Worm (Caenorhabditis elegans) whole organism, young adult: Measurements from ENCODE around the gene H03G16.1.
A peak's percentile ranks its signal among the peaks of the same experiment; 100 is the strongest.

Experiments
- C06A6.2 ChIP-seq: fragments of 200-800 bp; sonication (Bioruptor generic); conservative IDR thresholded peaks from 2 replicates; pipeline ENCODE4 v1.3.6; 2022; ENCODE audit warnings: missing genetic modification characterization, missing compliant biosample characterization
- C17E4.6 ChIP-seq: fragments of 200-800 bp; sonication (Bioruptor generic); IDR thresholded peaks from 2 replicates; pipeline ENCODE4 v1.3.6; 2022; ENCODE audit warnings: missing genetic modification reagents, missing genetic modification characterization, missing compliant biosample characterization
- D2030.7 ChIP-seq: fragments of 200-800 bp; sonication (Bioruptor generic); IDR thresholded peaks from 2 replicates; pipeline ENCODE4 v1.3.6; 2022; ENCODE audit warnings: missing genetic modification reagents, missing genetic modification characterization, missing compliant biosample characterization
- F57A8.1 ChIP-seq: fragments of 200-800 bp; sonication (Bioruptor generic); optimal IDR thresholded peaks from 2 replicates; lab custom pipeline; 2018; ENCODE audit warnings: mild to moderate bottlenecking, missing genetic modification characterization, moderate library complexity, missing compliant biosample characterization
- Y56A3A.18 ChIP-seq: fragments of 200-800 bp; sonication (Bioruptor generic); IDR thresholded peaks from 2 replicates; pipeline ENCODE4 v1.3.6; 2022; ENCODE audit warnings: missing genetic modification reagents, missing genetic modification characterization, missing compliant biosample characterization
- Y79H2A.3 ChIP-seq: fragments of 200-800 bp; sonication (Bioruptor generic); conservative IDR thresholded peaks from 2 replicates; pipeline ENCODE4 v1.3.6; 2022; ENCODE audit warnings: missing genetic modification reagents, missing genetic modification characterization, missing compliant biosample characterization
- Y95B8A.8 ChIP-seq: fragments of 200-800 bp; sonication (Bioruptor generic); IDR thresholded peaks from 2 replicates; pipeline ENCODE4 v1.3.6; 2022; ENCODE audit warnings: missing genetic modification reagents, missing genetic modification characterization, missing compliant biosample characterization
- ama-1 ChIP-seq, 3 experiments: fragments of 150-350 bp in 1 of 3; sonication (generic microtip) in 2 of 3; optimal IDR thresholded peaks; 2 replicates each; lab custom pipeline; 2014 to 2018; ENCODE audit warnings: missing biosample characterization in 2 of 3, missing genetic modification characterization in 2 of 3, missing genetic modification reagents in 2 of 3
- atf-7 ChIP-seq: sonication (generic microtip); optimal IDR thresholded peaks from 2 replicates; lab custom pipeline; 2017; ENCODE audit warnings: mild to moderate bottlenecking, missing genetic modification characterization, missing compliant biosample characterization
- dox-1 ChIP-seq: fragments of 200-800 bp; sonication (Bioruptor generic); IDR thresholded peaks from 2 replicates; pipeline ENCODE4 v1.3.6; 2022; ENCODE audit warnings: missing genetic modification reagents, missing genetic modification characterization, missing compliant biosample characterization
- dpl-1 ChIP-seq: fragments of 150-350 bp; optimal IDR thresholded peaks from 2 replicates; lab custom pipeline; 2014; ENCODE audit warnings: missing biosample characterization, missing genetic modification reagents, missing genetic modification characterization
- fkh-3 ChIP-seq: sonication (generic microtip); optimal IDR thresholded peaks from 2 replicates; lab custom pipeline; 2016; ENCODE audit warnings: mild to moderate bottlenecking, missing genetic modification characterization, missing compliant biosample characterization
- gei-17 ChIP-seq: fragments of 200-800 bp; sonication (Bioruptor generic); optimal IDR thresholded peaks from 2 replicates; lab custom pipeline; 2018; ENCODE audit warnings: mild to moderate bottlenecking, missing genetic modification characterization, missing compliant biosample characterization
- hmg-1.2 ChIP-seq: fragments of 200-800 bp; sonication (Bioruptor generic); IDR thresholded peaks from 2 replicates; pipeline ENCODE4 v1.3.6; 2022; ENCODE audit warnings: missing genetic modification reagents, missing genetic modification characterization, missing compliant biosample characterization
- hmg-20 ChIP-seq: fragments of 200-800 bp; sonication (Bioruptor generic); IDR thresholded peaks from 2 replicates; pipeline ENCODE4 v1.3.6; 2022; ENCODE audit warnings: missing genetic modification reagents, missing genetic modification characterization, missing compliant biosample characterization
- hrde-1 ChIP-seq: sonication (generic microtip); optimal IDR thresholded peaks from 2 replicates; lab custom pipeline; 2016; ENCODE audit warnings: missing genetic modification characterization, mild to moderate bottlenecking, missing compliant biosample characterization, moderate library complexity, missing genotype, missing genetic modification reagents, borderline replicate concordance
- lag-1 ChIP-seq: fragments of 200-800 bp; sonication (Bioruptor generic); IDR thresholded peaks from 2 replicates; pipeline ENCODE4 v1.3.6; 2022; ENCODE audit warnings: missing genetic modification reagents, missing genetic modification characterization, missing compliant biosample characterization
- lsl-1 ChIP-seq: fragments of 200-800 bp; sonication (Bioruptor generic); optimal IDR thresholded peaks from 2 replicates; lab custom pipeline; 2018; ENCODE audit warnings: mild to moderate bottlenecking, missing genetic modification characterization, moderate library complexity, missing compliant biosample characterization
- madf-6 ChIP-seq: fragments of 200-800 bp; sonication (Bioruptor generic); IDR thresholded peaks from 2 replicates; pipeline ENCODE4 v1.3.6; 2022; ENCODE audit warnings: missing genetic modification reagents, missing genetic modification characterization, missing compliant biosample characterization
- mel-28 ChIP-seq: sonication (generic microtip); optimal IDR thresholded peaks from 2 replicates; lab custom pipeline; 2016; ENCODE audit warnings: borderline replicate concordance, mild to moderate bottlenecking, missing genetic modification characterization, missing compliant biosample characterization
- nfya-2 ChIP-seq: fragments of 200-800 bp; sonication (Bioruptor generic); IDR thresholded peaks from 2 replicates; pipeline ENCODE4 v1.3.6; 2022; ENCODE audit warnings: missing genetic modification reagents, missing genetic modification characterization, missing compliant biosample characterization
- nfyb-1 ChIP-seq: fragments of 200-800 bp; sonication (Bioruptor generic); IDR thresholded peaks from 2 replicates; pipeline ENCODE4 v1.3.6; 2022; ENCODE audit warnings: missing genetic modification reagents, missing genetic modification characterization, missing compliant biosample characterization
- pbrm-1 ChIP-seq: fragments of 200-800 bp; sonication (Bioruptor generic); IDR thresholded peaks from 2 replicates; pipeline ENCODE4 v1.3.6; 2022; ENCODE audit warnings: missing genetic modification reagents, missing genetic modification characterization, missing compliant biosample characterization
- rec-8 ChIP-seq, 2 experiments: sonication (generic microtip); optimal IDR thresholded peaks; 2 replicates each; lab custom pipeline; 2016; ENCODE audit warnings: mild to moderate bottlenecking in 2 of 2, missing genetic modification characterization in 2 of 2, missing genetic modification reagents in 2 of 2, missing genotype in 2 of 2, missing biosample characterization in 1 of 2, missing compliant biosample characterization in 1 of 2, moderate library complexity in 1 of 2
- sea-2 ChIP-seq: fragments of 200-800 bp; sonication (Bioruptor generic); IDR thresholded peaks from 2 replicates; pipeline ENCODE4 v1.3.6; 2022; ENCODE audit warnings: missing genetic modification characterization, missing compliant biosample characterization
- snpc-1.1 ChIP-seq: sonication (generic microtip); optimal IDR thresholded peaks from 2 replicates; lab custom pipeline; 2017; ENCODE audit warnings: missing genetic modification characterization, mild to moderate bottlenecking, missing compliant biosample characterization, antibody characterized with exemption, moderate library complexity, missing genotype, missing genetic modification reagents; ENCODE audit not compliant: insufficient read depth
- snpc-3.4 ChIP-seq: sonication (generic microtip); optimal IDR thresholded peaks from 2 replicates; lab custom pipeline; 2017; ENCODE audit warnings: missing genetic modification characterization, mild to moderate bottlenecking, missing compliant biosample characterization, antibody characterized with exemption, moderate library complexity, missing genotype, missing genetic modification reagents
- snpc-4 ChIP-seq, 5 experiments: fragments of 150-350 bp in 1 of 5; sonication (generic microtip) in 4 of 5; optimal IDR thresholded peaks; 2 replicates each; lab custom pipeline; 2014 to 2018; ENCODE audit warnings: missing genetic modification characterization in 5 of 5, missing biosample characterization in 3 of 5, antibody characterized with exemption in 2 of 5, mild to moderate bottlenecking in 2 of 5, missing compliant biosample characterization in 2 of 5, missing genotype in 2 of 5, moderate library complexity in 2 of 5, missing genetic modification reagents in 1 of 5
- xnd-1 ChIP-seq: sonication (generic microtip); optimal IDR thresholded peaks from 2 replicates; lab custom pipeline; 2016; ENCODE audit warnings: missing genotype, missing genetic modification reagents, missing genetic modification characterization, missing compliant biosample characterization
- zim-3 ChIP-seq: sonication (generic microtip); optimal IDR thresholded peaks from 2 replicates; lab custom pipeline; 2017; ENCODE audit warnings: mild to moderate bottlenecking, missing genetic modification characterization, moderate library complexity, missing compliant biosample characterization
- ztf-18 ChIP-seq: sonication (generic microtip); optimal IDR thresholded peaks from 2 replicates; lab custom pipeline; 2016; ENCODE audit warnings: missing genotype, mild to moderate bottlenecking, missing genetic modification characterization, missing compliant biosample characterization
- ztf-22 ChIP-seq: fragments of 200-800 bp; sonication (Bioruptor generic); optimal IDR thresholded peaks from 2 replicates; lab custom pipeline; 2018; ENCODE audit warnings: mild to moderate bottlenecking, missing genetic modification characterization, moderate library complexity, missing compliant biosample characterization
- ztf-25 ChIP-seq: fragments of 200-800 bp; sonication (Bioruptor generic); IDR thresholded peaks from 2 replicates; pipeline ENCODE4 v1.3.6; 2022; ENCODE audit warnings: missing genetic modification reagents, missing genetic modification characterization, missing compliant biosample characterization
- ztf-26 ChIP-seq: sonication (generic microtip); optimal IDR thresholded peaks from 2 replicates; lab custom pipeline; 2017; ENCODE audit warnings: missing genetic modification characterization, missing compliant biosample characterization
- ztf-6 ChIP-seq: fragments of 200-800 bp; sonication (Bioruptor generic); IDR thresholded peaks from 2 replicates; pipeline ENCODE4 v1.3.6; 2022; ENCODE audit warnings: missing genetic modification reagents, missing genetic modification characterization, missing compliant biosample characterization

The H03G16.1 gene

DNA sequence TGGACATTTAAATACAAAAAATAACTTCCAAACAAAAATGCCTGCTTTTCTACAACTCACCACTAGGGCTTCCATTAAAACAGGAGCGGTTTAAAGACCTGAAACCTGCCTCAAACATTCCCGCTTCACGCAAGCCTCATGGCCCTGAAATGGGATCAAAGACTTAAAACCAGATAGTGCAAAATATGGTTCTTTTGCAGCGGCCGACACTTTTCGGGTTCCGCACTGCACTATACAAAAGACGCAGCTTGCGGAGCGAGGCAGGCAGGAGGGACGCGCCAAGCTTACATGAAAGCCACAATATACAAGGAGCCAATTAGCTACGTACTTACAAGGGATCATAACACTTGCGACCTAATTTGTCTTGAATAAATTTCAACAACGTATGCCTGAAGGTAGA lies 19.8 kb downstream of the H03G16.1 start:
- no peak for TF ChIP-seq ztf-6 (GFP tag; lab: Robert Waterston, UW)
- TF ChIP-seq hmg-1.2 (GFP tag; lab: Robert Waterston, UW) = peak; percentile 35; the same call in 1 of the 2 replicates
- no peak for TF ChIP-seq lag-1 (GFP tag; lab: Robert Waterston, UW)
- no peak for TF ChIP-seq C06A6.2 (GFP tag; lab: Robert Waterston, UW)
- no peak for TF ChIP-seq F57A8.1 (GFP tag; lab: Kevin White, UChicago)
- TF ChIP-seq snpc-1.1 = peak; percentile 22
- no peak for TF ChIP-seq Y79H2A.3 (GFP tag; lab: Robert Waterston, UW)
- no peak for TF ChIP-seq D2030.7
- peak; percentile 29 for TF ChIP-seq snpc-4 (GFP tag; optimal IDR thresholded peaks at IDR 0.05; lab: Kevin White, UChicago)
- TF ChIP-seq snpc-4 (tag; optimal IDR thresholded peaks at IDR 0.05; lab: Kevin White, UChicago) = peak in 2 of 4 experiments; percentile 88 to 91

ce11 chrX:15075170-15075569 lies 21.5 kb downstream of the H03G16.1 start:
- TF ChIP-seq rec-8 (tag; optimal IDR thresholded peaks at IDR 0.05; lab: Kevin White, UChicago) (no peak), Y95B8A.8 (GFP tag; lab: Robert Waterston, UW) (0 out of 2 replicates have a peak, but pooled peaks have one; percentile 7), ztf-18 (tag; lab: Kevin White, UChicago) (no peak), dpl-1 (GFP tag; lab: Kevin White, UChicago) (no peak), snpc-1.1 (peak; percentile 30), snpc-4 (GFP tag; optimal IDR thresholded peaks at IDR 0.05; lab: Kevin White, UChicago) (no peak), snpc-4 (tag; optimal IDR thresholded peaks at IDR 0.05; lab: Kevin White, UChicago) (peak in 2 of 4 experiments; percentile 51 to 80), nfya-2 (GFP tag; lab: Robert Waterston, UW) (no peak), snpc-3.4 (no peak)

ce11 chrX:15076042-15076565 lies 22.4 kb downstream of the H03G16.1 start, which contains the start of the genes H40L08.3 and H40L08.9:
Gene H40L08.3 (minus strand): TSS chrX:15076092.
Gene H40L08.9 (minus strand): TSS chrX:15076480.
- TF ChIP-seq ztf-26 (tag; lab: Kevin White, UChicago) (peak; percentile 77), zim-3 (tag; lab: Kevin White, UChicago) (peak; percentile 42), mel-28 (peak; percentile 6), ama-1 (optimal IDR thresholded peaks at IDR 0.05; lab: Kevin White, UChicago) (peak; percentile 92), ama-1 (GFP tag; optimal IDR thresholded peaks at IDR 0.05; lab: Kevin White, UChicago) (no peak), gei-17 (GFP tag; lab: Kevin White, UChicago) (peak; percentile 22), xnd-1 (no peak), ztf-25 (GFP tag; lab: Robert Waterston, UW) (no peak), atf-7 (peak; percentile 6), dox-1 (GFP tag; lab: Robert Waterston, UW) (peak; percentile 42), hrde-1 (tag; lab: Kevin White, UChicago) (no peak), sea-2 (GFP tag; lab: Robert Waterston, UW) (no peak), ztf-22 (GFP tag; lab: Kevin White, UChicago) (peak; percentile 22), pbrm-1 (GFP tag; lab: Robert Waterston, UW) (no peak), nfyb-1 (GFP tag; lab: Robert Waterston, UW) (peak; percentile 52), nfya-2 (GFP tag; lab: Robert Waterston, UW) (0 out of 2 replicates have a peak, but pooled peaks have one; percentile 51), C17E4.6 (0 out of 2 replicates have a peak, but pooled peaks have one; percentile 3), hmg-20 (GFP tag; lab: Robert Waterston, UW) (no peak)

DNA sequence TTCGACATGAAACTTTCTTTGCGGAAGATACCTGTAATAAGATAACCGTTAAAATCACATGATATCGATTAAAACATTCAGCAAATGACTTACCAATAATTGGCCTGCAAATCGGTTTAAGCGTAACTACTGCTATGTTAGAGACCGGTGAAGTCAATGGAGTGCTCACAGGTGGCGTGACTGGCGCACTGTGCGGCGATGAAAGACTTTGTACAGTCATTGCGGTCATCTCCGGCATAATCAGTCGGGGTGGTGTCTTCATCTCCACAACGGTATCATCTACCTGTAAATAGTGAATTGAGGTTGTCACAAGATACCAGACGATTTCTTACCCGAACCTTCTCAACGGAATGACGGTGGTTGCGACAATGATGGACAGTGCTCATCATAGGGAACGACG lies 23.2 kb downstream of the H03G16.1 start:
- TF ChIP-seq Y56A3A.18 (GFP tag; lab: Robert Waterston, UW) (0 out of 2 replicates have a peak, but pooled peaks have one; percentile 28), sea-2 (GFP tag; lab: Robert Waterston, UW) (no peak), fkh-3 (tag; lab: Kevin White, UChicago) (no peak), F57A8.1 (GFP tag; lab: Kevin White, UChicago) (no peak), gei-17 (GFP tag; lab: Kevin White, UChicago) (no peak), madf-6 (GFP tag; lab: Robert Waterston, UW) (0 out of 2 replicates have a peak, but pooled peaks have one; percentile 6), ama-1 (optimal IDR thresholded peaks at IDR 0.05; lab: Kevin White, UChicago) (peak; percentile 13), ama-1 (GFP tag; optimal IDR thresholded peaks at IDR 0.05; lab: Kevin White, UChicago) (no peak), lsl-1 (GFP tag; lab: Kevin White, UChicago) (no peak)
